Fruit fly (Drosophila melanogaster) whole organism, prepupa: Measurements from ENCODE around the gene GatA.

Experiments
- CG10631 ChIP-seq: fragments of 200-800 bp; sonication (Bioruptor generic); optimal IDR thresholded peaks from 2 replicates; lab custom pipeline; 2016; ENCODE audit warnings: missing biosample characterization, missing genetic modification characterization
- CG3919 ChIP-seq: fragments of 200-800 bp; sonication (Bioruptor generic); optimal IDR thresholded peaks from 3 replicates; lab custom pipeline; 2016; ENCODE audit warnings: missing biosample characterization, missing genetic modification characterization
- CG6276 ChIP-seq: fragments of 200-800 bp; sonication (Bioruptor generic); optimal IDR thresholded peaks from 2 replicates; lab custom pipeline; 2017; ENCODE audit warnings: missing biosample characterization, mild to moderate bottlenecking, missing genetic modification characterization
- CG6854 ChIP-seq: fragments of 200-800 bp; sonication (Bioruptor generic); optimal IDR thresholded peaks from 2 replicates; lab custom pipeline; 2017; ENCODE audit warnings: missing biosample characterization, mild to moderate bottlenecking, missing genetic modification characterization
- CG8632 ChIP-seq: fragments of 200-800 bp; sonication (Bioruptor generic); optimal IDR thresholded peaks from 3 replicates; lab custom pipeline; 2016; ENCODE audit warnings: missing biosample characterization, missing genetic modification characterization
- Eip75B ChIP-seq: fragments of 200-800 bp; sonication (Bioruptor generic); optimal IDR thresholded peaks from 3 replicates; lab custom pipeline; 2016; ENCODE audit warnings: missing biosample characterization, missing genetic modification characterization
- Smox ChIP-seq: fragments of 200-800 bp; sonication (Bioruptor generic); optimal IDR thresholded peaks from 3 replicates; lab custom pipeline; 2016; ENCODE audit warnings: missing biosample characterization, missing genetic modification characterization
- Sox102F ChIP-seq: fragments of 200-800 bp; sonication (Bioruptor generic); optimal IDR thresholded peaks from 2 replicates; lab custom pipeline; 2016; ENCODE audit warnings: missing biosample characterization, mild to moderate bottlenecking, missing genetic modification characterization
- acj6 ChIP-seq: fragments of 200-800 bp; sonication (Bioruptor generic); optimal IDR thresholded peaks from 3 replicates; lab custom pipeline; 2016; ENCODE audit warnings: missing biosample characterization, missing genetic modification characterization
- net ChIP-seq: fragments of 200-800 bp; sonication (Bioruptor generic); optimal IDR thresholded peaks from 3 replicates; lab custom pipeline; 2016; ENCODE audit warnings: missing biosample characterization, missing genetic modification characterization
- ss ChIP-seq, 2 experiments: fragments of 200-800 bp; sonication (Bioruptor generic); optimal IDR thresholded peaks; 2 replicates in 1 of 2; 3 replicates in 1 of 2; lab custom pipeline; 2017 to 2018; ENCODE audit warnings: mild to moderate bottlenecking in 2 of 2, missing biosample characterization in 2 of 2, missing genetic modification characterization in 2 of 2, moderate library complexity in 1 of 2
- topi ChIP-seq: fragments of 200-800 bp; sonication (Bioruptor generic); optimal IDR thresholded peaks from 3 replicates; lab custom pipeline; 2016; ENCODE audit warnings: missing biosample characterization, missing genetic modification characterization

- TF ChIP-seq CG6276, result no peak
- no peak for TF ChIP-seq CG3919
- TF ChIP-seq CG6854 (GFP tag; lab: Kevin White, UChicago), result no peak
- TF ChIP-seq acj6 (GFP tag; lab: Kevin White, UChicago), result no peak
- no peak for TF ChIP-seq Eip75B (GFP tag; lab: Kevin White, UChicago)
- TF ChIP-seq topi (GFP tag; lab: Kevin White, UChicago), result no peak
- peak in 1 of 2 experiments; percentile 40 for TF ChIP-seq ss (GFP tag; optimal IDR thresholded peaks at IDR 0.05; lab: Kevin White, UChicago)
- TF ChIP-seq CG8632 (GFP tag; lab: Kevin White, UChicago), result no peak
- TF ChIP-seq Sox102F, result no peak
- no peak for TF ChIP-seq Smox (GFP tag; lab: Kevin White, UChicago)
- TF ChIP-seq CG10631 (GFP tag; lab: Kevin White, UChicago), result no peak
- no peak for TF ChIP-seq net (GFP tag; lab: Kevin White, UChicago)
Measured at dm6 chr3R:19077856-19078255, 49.2 kb upstream of the GatA start.
